Fruit fly (Drosophila melanogaster) whole organism, embryonic: Measurements from ENCODE around the gene CG8460.

Source experiments
- Asciz ChIP-seq: fragments of 200-800 bp; sonication (Bioruptor generic); optimal IDR thresholded peaks from 2 replicates; lab custom pipeline; 2017; ENCODE audit warnings: missing biosample characterization, mild to moderate bottlenecking, missing genetic modification characterization, missing genetic modification reagents
- CG10462 ChIP-seq: fragments of 200-800 bp; sonication (Bioruptor generic); optimal IDR thresholded peaks from 2 replicates; lab custom pipeline; 2016; ENCODE audit warnings: missing biosample characterization, missing genetic modification characterization
- CG11398 ChIP-seq: fragments of 200-800 bp; sonication (Bioruptor generic); optimal IDR thresholded peaks from 2 replicates; lab custom pipeline; 2016; ENCODE audit warnings: missing biosample characterization, missing genetic modification characterization
- CG14667 ChIP-seq: fragments of 200-800 bp; sonication (Bioruptor generic); IDR thresholded peaks from 2 replicates; pipeline ENCODE4 v1.3.6; 2022; ENCODE audit warnings: missing biosample characterization, missing genetic modification characterization
- CG15073 ChIP-seq: fragments of 200-800 bp; sonication (Bioruptor generic); optimal IDR thresholded peaks from 2 replicates; lab custom pipeline; 2016; ENCODE audit warnings: missing biosample characterization, missing genetic modification characterization
- CG15269 ChIP-seq: fragments of 200-800 bp; sonication (Bioruptor generic); optimal IDR thresholded peaks from 2 replicates; lab custom pipeline; 2018; ENCODE audit warnings: missing biosample characterization, mild to moderate bottlenecking, missing genetic modification characterization, moderate library complexity
- CG1529 ChIP-seq: fragments of 200-800 bp; sonication (Bioruptor generic); optimal IDR thresholded peaks from 3 replicates; lab custom pipeline; 2018; ENCODE audit warnings: missing biosample characterization, missing genetic modification characterization
- CG1603 ChIP-seq: fragments of 200-800 bp; sonication (Bioruptor generic); optimal IDR thresholded peaks from 2 replicates; lab custom pipeline; 2019; ENCODE audit warnings: missing biosample characterization, mild to moderate bottlenecking, missing genetic modification characterization, moderate library complexity
- CG16813 ChIP-seq: fragments of 200-800 bp; sonication (Bioruptor generic); IDR thresholded peaks from 3 replicates; pipeline ENCODE4 v1.3.6; 2022; ENCODE audit warnings: missing biosample characterization, missing genetic modification characterization; ENCODE audit not compliant: partially characterized antibody
- CG17912 ChIP-seq: fragments of 200-800 bp; sonication (Bioruptor generic); optimal IDR thresholded peaks from 2 replicates; lab custom pipeline; 2018; ENCODE audit warnings: missing biosample characterization, mild to moderate bottlenecking, missing genetic modification characterization
- CG18262 ChIP-seq: fragments of 200-800 bp; optimal IDR thresholded peaks from 3 replicates; lab custom pipeline; 2019; ENCODE audit warnings: missing biosample characterization, mild to moderate bottlenecking, missing genetic modification characterization, moderate library complexity
- CG2202 ChIP-seq: fragments of 200-800 bp; sonication (Bioruptor generic); optimal IDR thresholded peaks from 2 replicates; lab custom pipeline; 2018; ENCODE audit warnings: missing biosample characterization, mild to moderate bottlenecking, missing genetic modification characterization
- CG3163 ChIP-seq: fragments of 200-800 bp; sonication (Bioruptor generic); optimal IDR thresholded peaks from 3 replicates; lab custom pipeline; 2016; ENCODE audit warnings: missing biosample characterization, missing genetic modification characterization
- CG32767 ChIP-seq: fragments of 200-800 bp; sonication (Bioruptor generic); IDR thresholded peaks from 2 replicates; pipeline ENCODE4 v1.3.6; 2022; ENCODE audit warnings: missing biosample characterization, missing genetic modification characterization
- CG3281 ChIP-seq: fragments of 200-800 bp; sonication (Bioruptor generic); optimal IDR thresholded peaks from 3 replicates; lab custom pipeline; 2017; ENCODE audit warnings: missing biosample characterization, mild to moderate bottlenecking, missing genetic modification characterization
- CG3407 ChIP-seq: fragments of 200-800 bp; sonication (Bioruptor generic); optimal IDR thresholded peaks from 2 replicates; lab custom pipeline; 2018; ENCODE audit warnings: missing biosample characterization, mild to moderate bottlenecking, missing genetic modification characterization
- CG3995 ChIP-seq: fragments of 200-800 bp; sonication (Bioruptor generic); optimal IDR thresholded peaks from 3 replicates; lab custom pipeline; 2016; ENCODE audit warnings: missing biosample characterization, missing genetic modification characterization
- CG43689 ChIP-seq: fragments of 200-800 bp; sonication (Bioruptor generic); IDR thresholded peaks from 2 replicates; pipeline ENCODE4 v1.3.6; 2022; ENCODE audit warnings: missing biosample characterization, missing genetic modification characterization
- CG6272 ChIP-seq: fragments of 200-800 bp; sonication (Bioruptor generic); IDR thresholded peaks from 2 replicates; pipeline ENCODE4 v1.3.6; 2022; ENCODE audit warnings: missing biosample characterization, missing genetic modification characterization
- CG8359 ChIP-seq: fragments of 200-800 bp; sonication (Bioruptor generic); optimal IDR thresholded peaks from 2 replicates; lab custom pipeline; 2017; ENCODE audit warnings: missing biosample characterization, mild to moderate bottlenecking, missing genetic modification characterization, borderline replicate concordance
- CG8765 ChIP-seq: fragments of 200-800 bp; sonication (Bioruptor generic); IDR thresholded peaks from 2 replicates; pipeline ENCODE4 v1.3.6; 2022; ENCODE audit warnings: missing biosample characterization, missing genetic modification characterization
- D19B ChIP-seq: fragments of 200-800 bp; sonication (Bioruptor generic); optimal IDR thresholded peaks from 2 replicates; lab custom pipeline; 2017; ENCODE audit warnings: missing biosample characterization, mild to moderate bottlenecking, missing genetic modification characterization
- Drgx ChIP-seq: fragments of 200-800 bp; sonication (Bioruptor generic); IDR thresholded peaks from 2 replicates; pipeline ENCODE4 v1.3.6; 2022; ENCODE audit warnings: missing biosample characterization, missing genetic modification characterization
- Eip74EF ChIP-seq, 2 experiments: fragments of 200-800 bp in 1 of 2; fragments of >200 bp in 1 of 2; sonication (Bioruptor generic) in 1 of 2; optimal IDR thresholded peaks; 2 replicates each; lab custom pipeline; 2017 to 2019; ENCODE audit warnings: missing biosample characterization in 2 of 2, missing genetic modification characterization in 2 of 2, mild to moderate bottlenecking in 1 of 2, moderate library complexity in 1 of 2
- Gsc ChIP-seq: fragments of 200-800 bp; sonication (Bioruptor generic); IDR thresholded peaks from 2 replicates; pipeline ENCODE4 v1.3.6; 2022; ENCODE audit warnings: missing biosample characterization, missing genetic modification characterization
- H15 ChIP-seq: fragments of 200-800 bp; sonication (Bioruptor generic); IDR thresholded peaks from 3 replicates; pipeline ENCODE4 v1.3.6; 2022; ENCODE audit warnings: missing biosample characterization, missing genetic modification characterization
- Hmx ChIP-seq: fragments of 200-800 bp; sonication (Bioruptor generic); optimal IDR thresholded peaks from 2 replicates; lab custom pipeline; 2016; ENCODE audit warnings: missing biosample characterization, missing genetic modification characterization
- Hr39 ChIP-seq: fragments of >200 bp; optimal IDR thresholded peaks from 2 replicates; lab custom pipeline; 2017
- Kr ChIP-seq: fragments of 200-800 bp; sonication (Bioruptor generic); optimal IDR thresholded peaks from 2 replicates; lab custom pipeline; 2017; ENCODE audit warnings: missing biosample characterization, mild to moderate bottlenecking, missing genetic modification characterization
- Pdp1 ChIP-seq, 2 experiments: fragments of 200-800 bp; sonication (Bioruptor generic); optimal IDR thresholded peaks; 3 replicates each; lab custom pipeline; 2016; ENCODE audit warnings: missing biosample characterization in 2 of 2, missing genetic modification characterization in 2 of 2, mild to moderate bottlenecking in 1 of 2, moderate library complexity in 1 of 2
- YL-1 ChIP-seq: fragments of 200-800 bp; sonication (Bioruptor generic); optimal IDR thresholded peaks from 3 replicates; lab custom pipeline; 2017; ENCODE audit warnings: missing biosample characterization, mild to moderate bottlenecking, missing genetic modification characterization
- crol ChIP-seq: fragments of 200-800 bp; sonication (Bioruptor generic); IDR thresholded peaks from 2 replicates; pipeline ENCODE4 v1.3.6; 2022; ENCODE audit warnings: missing biosample characterization, missing genetic modification characterization
- dan ChIP-seq: fragments of 200-800 bp; sonication (Bioruptor generic); IDR thresholded peaks from 2 replicates; pipeline ENCODE4 v1.3.6; 2022; ENCODE audit warnings: missing biosample characterization, missing genetic modification characterization
- dm ChIP-seq: fragments of 200-800 bp; sonication (Bioruptor generic); optimal IDR thresholded peaks from 3 replicates; lab custom pipeline; 2016; ENCODE audit warnings: missing biosample characterization, missing genetic modification characterization
- ems ChIP-seq: fragments of 200-800 bp; sonication (Bioruptor generic); optimal IDR thresholded peaks from 3 replicates; lab custom pipeline; 2016; ENCODE audit warnings: missing biosample characterization, missing genetic modification characterization
- fd64A ChIP-seq: fragments of 200-800 bp; sonication (Bioruptor generic); optimal IDR thresholded peaks from 3 replicates; lab custom pipeline; 2018; ENCODE audit warnings: missing biosample characterization, mild to moderate bottlenecking, missing genetic modification characterization
- gcm ChIP-seq: fragments of 200-800 bp; sonication (Bioruptor generic); optimal IDR thresholded peaks from 2 replicates; lab custom pipeline; 2019; ENCODE audit warnings: missing biosample characterization, mild to moderate bottlenecking, missing genetic modification characterization, moderate library complexity
- gro ChIP-seq: fragments of 200-800 bp; sonication (Bioruptor generic); optimal IDR thresholded peaks from 2 replicates; lab custom pipeline; 2016; ENCODE audit warnings: missing biosample characterization, missing genetic modification characterization
- jumu ChIP-seq: fragments of 200-800 bp; sonication (Bioruptor generic); optimal IDR thresholded peaks from 3 replicates; lab custom pipeline; 2016; ENCODE audit warnings: missing biosample characterization, missing genetic modification characterization
- kay ChIP-seq: fragments of 200-800 bp; sonication (Bioruptor generic); optimal IDR thresholded peaks from 2 replicates; lab custom pipeline; 2016; ENCODE audit warnings: missing biosample characterization, missing genetic modification characterization
- luna ChIP-seq: fragments of 200-800 bp; sonication (Bioruptor generic); optimal IDR thresholded peaks from 2 replicates; lab custom pipeline; 2016; ENCODE audit warnings: missing biosample characterization, missing genetic modification characterization
- mam ChIP-seq: fragments of 200-800 bp; sonication (Bioruptor generic); optimal IDR thresholded peaks from 3 replicates; lab custom pipeline; 2016; ENCODE audit warnings: missing biosample characterization, missing genetic modification characterization
- run ChIP-seq: fragments of 200-800 bp; sonication (Bioruptor generic); optimal IDR thresholded peaks from 3 replicates; lab custom pipeline; 2018; ENCODE audit warnings: missing biosample characterization, mild to moderate bottlenecking, missing genetic modification characterization
- sc ChIP-seq, 3 experiments: fragments of >200 bp in 2 of 3; fragments of 200-800 bp in 1 of 3; sonication (Bioruptor generic) in 1 of 3; optimal IDR thresholded peaks; 2 replicates in 2 of 3; 3 replicates in 1 of 3; lab custom pipeline; 2017; ENCODE audit warnings: mild to moderate bottlenecking in 1 of 3, missing biosample characterization in 1 of 3, missing genetic modification characterization in 1 of 3, missing genetic modification reagents in 1 of 3
- schlank ChIP-seq: fragments of 200-800 bp; sonication (Bioruptor generic); optimal IDR thresholded peaks from 2 replicates; lab custom pipeline; 2018; ENCODE audit warnings: missing biosample characterization, mild to moderate bottlenecking, missing genetic modification characterization
- stc ChIP-seq: fragments of 200-800 bp; sonication (Bioruptor generic); IDR thresholded peaks from 2 replicates; pipeline ENCODE4 v1.3.6; 2022; ENCODE audit warnings: missing biosample characterization, missing genetic modification characterization
- tap ChIP-seq: fragments of 200-800 bp; optimal IDR thresholded peaks from 3 replicates; lab custom pipeline; 2019; ENCODE audit warnings: missing biosample characterization, mild to moderate bottlenecking, missing genetic modification characterization, moderate library complexity
- tgo ChIP-seq: fragments of 200-800 bp; sonication (Bioruptor generic); IDR thresholded peaks from 3 replicates; pipeline ENCODE4 v1.3.6; 2022; ENCODE audit warnings: missing biosample characterization, missing genetic modification characterization
- twi ChIP-seq: fragments of 200-800 bp; optimal IDR thresholded peaks from 2 replicates; lab custom pipeline; 2019; ENCODE audit warnings: missing biosample characterization, mild to moderate bottlenecking, missing genetic modification characterization, moderate library complexity
- tx ChIP-seq: fragments of 200-800 bp; sonication (Bioruptor generic); optimal IDR thresholded peaks from 2 replicates; lab custom pipeline; 2016; ENCODE audit warnings: missing biosample characterization, missing genetic modification characterization
- usp ChIP-seq: fragments of >200 bp; optimal IDR thresholded peaks from 2 replicates; lab custom pipeline; 2017; ENCODE audit warnings: missing biosample characterization, missing genetic modification characterization
- vfl ChIP-seq: fragments of 200-800 bp; sonication (Bioruptor generic); optimal IDR thresholded peaks from 2 replicates; lab custom pipeline; 2016; ENCODE audit warnings: missing biosample characterization, missing genetic modification characterization

CG8460 gene

DNA sequence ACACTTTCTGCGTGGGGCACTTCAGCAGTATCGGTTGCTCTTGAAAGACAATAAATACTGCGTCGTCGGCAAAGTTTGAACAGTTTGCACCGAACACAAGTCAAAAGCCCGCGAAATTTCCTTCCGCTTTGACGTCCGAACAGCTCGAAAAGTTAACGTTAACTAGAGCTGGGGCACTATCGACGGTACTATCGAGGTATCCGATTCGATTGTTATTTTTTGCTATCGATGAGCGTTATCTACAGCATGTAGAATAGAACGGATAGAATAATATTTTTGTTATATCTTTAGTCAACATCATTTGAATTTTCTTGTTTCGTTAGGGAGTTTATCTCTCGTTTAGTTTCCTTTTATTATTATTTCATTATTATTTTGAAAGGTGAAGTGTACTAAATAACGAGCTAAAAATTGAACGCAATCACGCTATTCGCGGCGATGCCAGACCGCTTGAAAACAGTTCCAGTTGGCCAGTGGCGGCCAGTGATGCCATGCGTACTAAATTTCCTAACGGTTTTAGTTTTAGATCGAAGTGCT, 42.8 kb downstream of the CG8460 start, which contains the start of gene Pvr (continued):
- TF ChIP-seq CG17912 (GFP tag; lab: Kevin White, UChicago) (no peak), mam (GFP tag; lab: Kevin White, UChicago) (no peak), CG8765 (no peak), YL-1 (no peak), D19B (GFP tag; lab: Kevin White, UChicago) (no peak), dm (GFP tag; lab: Kevin White, UChicago) (no peak), Drgx (no peak), gro (no peak), kay (GFP tag; lab: Kevin White, UChicago) (no peak), H15 (GFP tag; lab: Robert Waterston, UW) (no peak), Kr (GFP tag; lab: Kevin White, UChicago) (no peak), CG3995 (GFP tag; lab: Kevin White, UChicago) (peak; percentile 93), Hr39 (lab: Kevin White, UChicago) (no peak), stc (GFP tag; lab: Robert Waterston, UW) (peak; percentile 15; the same call in 1 of the 2 replicates), CG1603 (no peak), vfl (GFP tag; lab: Kevin White, UChicago) (no peak), CG8359 (GFP tag; lab: Kevin White, UChicago) (no peak), CG10462 (GFP tag; lab: Kevin White, UChicago) (no peak), Asciz (GFP tag; lab: Kevin White, UChicago) (no peak), crol (GFP tag; lab: Robert Waterston, UW) (no peak), CG6272 (no peak), Hmx (GFP tag; lab: Kevin White, UChicago) (no peak), CG43689 (GFP tag; lab: Robert Waterston, UW) (no peak), CG2202 (no peak), CG3407 (GFP tag; lab: Kevin White, UChicago) (no peak), CG1529 (GFP tag; lab: Kevin White, UChicago) (no peak), CG3281 (GFP tag; lab: Kevin White, UChicago) (peak; percentile 3), gcm (GFP tag; lab: Kevin White, UChicago) (no peak), ems (GFP tag; lab: Kevin White, UChicago) (peak; percentile 32), Pdp1 (GFP tag; optimal IDR thresholded peaks at IDR 0.05; lab: Kevin White, UChicago) (no peak), sc (optimal IDR thresholded peaks at IDR 0.05; lab: Kevin White, UChicago) (no peak), sc (GFP tag; optimal IDR thresholded peaks at IDR 0.05; lab: Kevin White, UChicago) (no peak), CG16813 (GFP tag; lab: Robert Waterston, UW) (peak; percentile 90), tx (no peak), CG18262 (tag; lab: Kevin White, UChicago) (no peak), CG32767 (GFP tag; lab: Robert Waterston, UW) (no peak), usp (GFP tag; lab: Kevin White, UChicago) (no peak), CG15269 (tag; lab: Kevin White, UChicago) (no peak), luna (GFP tag; lab: Kevin White, UChicago) (no peak), dan (GFP tag; lab: Robert Waterston, UW) (no peak), Gsc (GFP tag; lab: Robert Waterston, UW) (no peak), tap (no peak), run (tag; lab: Kevin White, UChicago) (no peak), tgo (no peak), schlank (tag; lab: Kevin White, UChicago) (no peak), CG3163 (GFP tag; lab: Kevin White, UChicago) (no peak), CG14667 (GFP tag; lab: Robert Waterston, UW) (no peak), fd64A (GFP tag; lab: Kevin White, UChicago) (no peak), twi (no peak), jumu (GFP tag; lab: Kevin White, UChicago) (no peak), Eip74EF (GFP tag; optimal IDR thresholded peaks at IDR 0.05; lab: Kevin White, UChicago) (no peak), CG15073 (no peak), CG11398 (no peak)
